Fruit fly (Drosophila melanogaster): ENCODE measurements around the gene Set8.

The Set8 gene

dm6 chr3R:14308801-14309217, 7.0 kb upstream of the Set8 start, which contains the start of gene Polr2I (continued):
- TF ChIP-seq CG10654 (GFP tag; optimal IDR thresholded peaks at IDR 0.05), result peak; percentile 23
- TF ChIP-seq Hmr (GFP tag; optimal IDR thresholded peaks at IDR 0.05), result peak; percentile 35
- TF ChIP-seq Hr3 (GFP tag; optimal IDR thresholded peaks at IDR 0.05), result peak; percentile 54
- TF ChIP-seq CG18619 (GFP tag; optimal IDR thresholded peaks at IDR 0.05), result peak; percentile 21
- peak; percentile 22 for TF ChIP-seq Oli (tag; optimal IDR thresholded peaks at IDR 0.05)
- TF ChIP-seq CG9727 (GFP tag; optimal IDR thresholded peaks at IDR 0.05), result peak; percentile 53
- peak; percentile 12 for TF ChIP-seq Mad (GFP tag; optimal IDR thresholded peaks at IDR 0.05)
- TF ChIP-seq bsh (GFP tag; optimal IDR thresholded peaks at IDR 0.05), result no peak
- TF ChIP-seq cwo (GFP tag; optimal IDR thresholded peaks at IDR 0.05), result no peak
- no peak for TF ChIP-seq Sry-β (GFP tag; optimal IDR thresholded peaks at IDR 0.05)
- peak; percentile 84 for TF ChIP-seq row (GFP tag; IDR thresholded peaks at IDR 0.05)
- peak; percentile 35 for TF ChIP-seq Usf (GFP tag; optimal IDR thresholded peaks at IDR 0.05)
- TF ChIP-seq CG11456 (GFP tag; IDR thresholded peaks at IDR 0.05), result no peak
- no peak for TF ChIP-seq CG1792 (GFP tag; optimal IDR thresholded peaks at IDR 0.05)
- no peak for TF ChIP-seq Gsc (GFP tag; IDR thresholded peaks at IDR 0.05)
- TF ChIP-seq CG17385 (GFP tag; optimal IDR thresholded peaks at IDR 0.05), result peak; percentile 27
- peak; percentile 16 for TF ChIP-seq CG1233 (GFP tag; optimal IDR thresholded peaks at IDR 0.05)
- TF ChIP-seq HLHmδ (GFP tag; optimal IDR thresholded peaks at IDR 0.05), result no peak
- peak; percentile 21 for TF ChIP-seq CG10431 (GFP tag; optimal IDR thresholded peaks at IDR 0.05)
- TF ChIP-seq CG13296 (GFP tag; optimal IDR thresholded peaks at IDR 0.05), result no peak
- 0 out of 4 replicates have a peak, but pooled peaks have one; percentile 23 for TF ChIP-seq chinmo (GFP tag; IDR thresholded peaks at IDR 0.05; ENCODE audit: partially characterized antibody)
- TF ChIP-seq pan (optimal IDR thresholded peaks at IDR 0.05), result no peak
- TF ChIP-seq pan (GFP tag; optimal IDR thresholded peaks at IDR 0.05 in 1 of 2, IDR thresholded peaks at IDR 0.05 in 1 of 2), result peak in 1 of 2 experiments; percentile 27
- peak; percentile 13 for TF ChIP-seq CG10979 (tag; optimal IDR thresholded peaks at IDR 0.05)
- TF ChIP-seq CG17328 (GFP tag; IDR thresholded peaks at IDR 0.05), result no peak
- no peak for TF ChIP-seq CG3407 (GFP tag; optimal IDR thresholded peaks at IDR 0.05)
- peak; percentile 19; the same call in 1 of the 2 replicates for TF ChIP-seq CG32532 (GFP tag; IDR thresholded peaks at IDR 0.05)
- TF ChIP-seq Dip3 (GFP tag; optimal IDR thresholded peaks at IDR 0.05), result no peak
- TF ChIP-seq CG9932 (GFP tag; IDR thresholded peaks at IDR 0.05), result peak; percentile 64
- peak; percentile 53 for TF ChIP-seq Xbp1 (GFP tag; optimal IDR thresholded peaks at IDR 0.05)
- TF ChIP-seq Dbx (GFP tag; IDR thresholded peaks at IDR 0.05), result 0 out of 3 replicates have a peak, but pooled peaks have one; percentile 13
- peak; percentile 48 for TF ChIP-seq CG9817 (tag; optimal IDR thresholded peaks at IDR 0.05)
- TF ChIP-seq Atf6 (GFP tag; IDR thresholded peaks at IDR 0.05), result peak; percentile 28; the same call in 1 of the 2 replicates
- peak; percentile 25 for TF ChIP-seq tin (GFP tag; optimal IDR thresholded peaks at IDR 0.05)
- no peak for TF ChIP-seq chm (GFP tag; IDR thresholded peaks at IDR 0.05)
- peak; percentile 44 for TF ChIP-seq CG15269 (tag; optimal IDR thresholded peaks at IDR 0.05)
- TF ChIP-seq lmd (GFP tag; IDR thresholded peaks at IDR 0.05), result peak; percentile 26; the same call in 1 of the 2 replicates
- TF ChIP-seq MESR4 (GFP tag; optimal IDR thresholded peaks at IDR 0.05), result peak; percentile 37
- peak; percentile 45 for TF ChIP-seq CG8924 (tag; optimal IDR thresholded peaks at IDR 0.05)
- peak; percentile 42 for TF ChIP-seq CG6689 (GFP tag; IDR thresholded peaks at IDR 0.05)
- no peak for TF ChIP-seq cg (GFP tag; optimal IDR thresholded peaks at IDR 0.05)
- peak; percentile 36 for TF ChIP-seq zen (tag; optimal IDR thresholded peaks at IDR 0.05)
- TF ChIP-seq NfI (GFP tag; optimal IDR thresholded peaks at IDR 0.05), result peak; percentile 19
- TF ChIP-seq CG9437 (GFP tag; optimal IDR thresholded peaks at IDR 0.05), result peak; percentile 28
- peak; percentile 59; the same call in 1 of the 3 replicates for TF ChIP-seq CG34422 (GFP tag; IDR thresholded peaks at IDR 0.05)
- TF ChIP-seq phol (tag; optimal IDR thresholded peaks at IDR 0.05), result peak; percentile 76
- TF ChIP-seq Dek (tag; optimal IDR thresholded peaks at IDR 0.05), result peak; percentile 13
- peak; percentile 30 for TF ChIP-seq BEAF-32 (GFP tag; optimal IDR thresholded peaks at IDR 0.05)
- peak; percentile 50 for TF ChIP-seq bcd (GFP tag; optimal IDR thresholded peaks at IDR 0.05)
- TF ChIP-seq CG12104 (GFP tag; optimal IDR thresholded peaks at IDR 0.05), result peak; percentile 12

Measured in whole organism, embryonic.